Worm (Caenorhabditis elegans) whole organism, young adult: ENCODE data around the gene bud-13.

Source experiments
- B0019.2 ChIP-seq: fragments of 200-800 bp; sonication (Bioruptor generic); conservative IDR thresholded peaks from 2 replicates; pipeline ENCODE4 v1.3.6; 2022; ENCODE audit warnings: missing genetic modification reagents, missing genetic modification characterization, missing compliant biosample characterization
- F55B11.4 ChIP-seq: sonication (generic microtip); optimal IDR thresholded peaks from 2 replicates; lab custom pipeline; 2016; ENCODE audit warnings: missing compliant biosample characterization, missing genetic modification characterization, borderline replicate concordance; ENCODE audit not compliant: insufficient read depth
- aptf-3 ChIP-seq: fragments of 200-800 bp; sonication (Bioruptor generic); IDR thresholded peaks from 2 replicates; pipeline ENCODE4 v1.3.6; 2022; ENCODE audit warnings: missing genetic modification characterization, missing compliant biosample characterization
- ccch-3 ChIP-seq: fragments of 200-800 bp; sonication (Bioruptor generic); optimal IDR thresholded peaks from 2 replicates; lab custom pipeline; 2018; ENCODE audit warnings: mild to moderate bottlenecking, missing genetic modification characterization, missing compliant biosample characterization
- die-1 ChIP-seq: sonication (generic microtip); optimal IDR thresholded peaks from 2 replicates; lab custom pipeline; 2016; ENCODE audit warnings: missing genotype, mild to moderate bottlenecking, missing genetic modification characterization, missing compliant biosample characterization
- hsf-1 ChIP-seq: fragments of 200-800 bp; sonication (Bioruptor generic); IDR thresholded peaks from 2 replicates; pipeline ENCODE4 v1.3.6; 2022; ENCODE audit warnings: missing genetic modification reagents, missing genetic modification characterization, missing compliant biosample characterization
- lin-40 ChIP-seq: sonication (generic microtip); optimal IDR thresholded peaks from 2 replicates; lab custom pipeline; 2016; ENCODE audit warnings: missing genetic modification characterization, mild to moderate bottlenecking, missing compliant biosample characterization, missing genotype, missing genetic modification reagents
- lir-1 ChIP-seq: fragments of 200-800 bp; sonication (Bioruptor generic); conservative IDR thresholded peaks from 2 replicates; pipeline ENCODE4 v1.3.6; 2022; ENCODE audit warnings: missing genetic modification reagents, missing genetic modification characterization, missing compliant biosample characterization
- lsl-1 ChIP-seq: fragments of 200-800 bp; sonication (Bioruptor generic); optimal IDR thresholded peaks from 2 replicates; lab custom pipeline; 2018; ENCODE audit warnings: mild to moderate bottlenecking, missing genetic modification characterization, moderate library complexity, missing compliant biosample characterization
- madf-6 ChIP-seq: fragments of 200-800 bp; sonication (Bioruptor generic); IDR thresholded peaks from 2 replicates; pipeline ENCODE4 v1.3.6; 2022; ENCODE audit warnings: missing genetic modification reagents, missing genetic modification characterization, missing compliant biosample characterization
- nfya-2 ChIP-seq: fragments of 200-800 bp; sonication (Bioruptor generic); IDR thresholded peaks from 2 replicates; pipeline ENCODE4 v1.3.6; 2022; ENCODE audit warnings: missing genetic modification reagents, missing genetic modification characterization, missing compliant biosample characterization
- nfyb-1 ChIP-seq: fragments of 200-800 bp; sonication (Bioruptor generic); IDR thresholded peaks from 2 replicates; pipeline ENCODE4 v1.3.6; 2022; ENCODE audit warnings: missing genetic modification reagents, missing genetic modification characterization, missing compliant biosample characterization
- nhr-90 ChIP-seq: sonication (generic microtip); optimal IDR thresholded peaks from 2 replicates; lab custom pipeline; 2016; ENCODE audit warnings: missing genotype, mild to moderate bottlenecking, missing genetic modification characterization, missing compliant biosample characterization
- ztf-25 ChIP-seq: fragments of 200-800 bp; sonication (Bioruptor generic); IDR thresholded peaks from 2 replicates; pipeline ENCODE4 v1.3.6; 2022; ENCODE audit warnings: missing genetic modification reagents, missing genetic modification characterization, missing compliant biosample characterization

DNA sequence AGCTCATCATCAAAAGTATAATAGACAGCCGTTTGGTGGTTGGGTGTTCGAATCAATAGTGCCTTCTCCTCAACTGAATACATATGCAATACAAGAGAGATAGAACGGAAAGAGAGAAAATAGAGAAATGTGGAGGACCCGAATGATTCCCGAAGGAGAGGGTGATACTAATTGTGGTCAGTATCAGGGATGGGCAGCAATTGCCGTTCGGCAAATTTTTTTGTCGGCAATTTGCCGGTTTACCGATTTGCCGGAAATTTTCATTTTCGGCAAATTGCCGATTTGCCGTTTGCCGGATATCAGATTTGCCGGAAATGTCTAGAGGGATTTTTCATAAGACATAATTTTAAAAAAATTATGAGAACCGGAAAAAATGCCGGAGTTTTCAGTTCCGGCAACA, 44.8 kb upstream of the bud-13 start, which contains the start of gene F59B2.9:
- TF ChIP-seq die-1 (tag; lab: Kevin White, UChicago) (no peak), lsl-1 (GFP tag; lab: Kevin White, UChicago) (no peak), ccch-3 (GFP tag; lab: Kevin White, UChicago) (no peak), madf-6 (GFP tag; lab: Robert Waterston, UW) (no peak), nhr-90 (tag; lab: Kevin White, UChicago) (no peak), B0019.2 (GFP tag; lab: Robert Waterston, UW) (no peak), lin-40 (no peak), nfyb-1 (GFP tag; lab: Robert Waterston, UW) (no peak), F55B11.4 (tag; lab: Kevin White, UChicago) (no peak), lir-1 (no peak), nfya-2 (GFP tag; lab: Robert Waterston, UW) (no peak), hsf-1 (GFP tag; lab: Robert Waterston, UW) (no peak), ztf-25 (GFP tag; lab: Robert Waterston, UW) (no peak), aptf-3 (GFP tag; lab: Robert Waterston, UW) (no peak)
